Worm (Caenorhabditis elegans) whole organism, young adult: ENCODE data around the gene srh-241.

Source experiments
- B0035.1 ChIP-seq: sonication (generic microtip); optimal IDR thresholded peaks from 2 replicates; lab custom pipeline; 2016; ENCODE audit warnings: missing genetic modification characterization, mild to moderate bottlenecking, missing compliant biosample characterization, missing genotype, missing genetic modification reagents
- K11D2.4 ChIP-seq: fragments of 200-800 bp; sonication (Bioruptor generic); IDR thresholded peaks from 2 replicates; pipeline ENCODE4 v1.3.6; 2022; ENCODE audit warnings: missing genetic modification reagents, missing genetic modification characterization, missing compliant biosample characterization
- Y53F4B.3 ChIP-seq: fragments of 200-800 bp; sonication (Bioruptor generic); IDR thresholded peaks from 2 replicates; pipeline ENCODE4 v1.3.6; 2022; ENCODE audit warnings: missing genetic modification reagents, missing genetic modification characterization, missing compliant biosample characterization
- akir-1 ChIP-seq: fragments of 200-800 bp; sonication (Bioruptor generic); optimal IDR thresholded peaks from 2 replicates; lab custom pipeline; 2018; ENCODE audit warnings: mild to moderate bottlenecking, missing genetic modification characterization, moderate library complexity, missing compliant biosample characterization
- efl-1 ChIP-seq: fragments of 150-350 bp; optimal IDR thresholded peaks from 2 replicates; lab custom pipeline; 2014; ENCODE audit warnings: missing biosample characterization, missing genetic modification reagents, missing genetic modification characterization
- him-1 ChIP-seq: sonication (generic microtip); optimal IDR thresholded peaks from 2 replicates; lab custom pipeline; 2016; ENCODE audit warnings: missing genotype, missing genetic modification reagents, missing genetic modification characterization, missing compliant biosample characterization
- madf-6 ChIP-seq: fragments of 200-800 bp; sonication (Bioruptor generic); IDR thresholded peaks from 2 replicates; pipeline ENCODE4 v1.3.6; 2022; ENCODE audit warnings: missing genetic modification reagents, missing genetic modification characterization, missing compliant biosample characterization
- ztf-26 ChIP-seq: sonication (generic microtip); optimal IDR thresholded peaks from 2 replicates; lab custom pipeline; 2017; ENCODE audit warnings: missing genetic modification characterization, missing compliant biosample characterization

DNA sequence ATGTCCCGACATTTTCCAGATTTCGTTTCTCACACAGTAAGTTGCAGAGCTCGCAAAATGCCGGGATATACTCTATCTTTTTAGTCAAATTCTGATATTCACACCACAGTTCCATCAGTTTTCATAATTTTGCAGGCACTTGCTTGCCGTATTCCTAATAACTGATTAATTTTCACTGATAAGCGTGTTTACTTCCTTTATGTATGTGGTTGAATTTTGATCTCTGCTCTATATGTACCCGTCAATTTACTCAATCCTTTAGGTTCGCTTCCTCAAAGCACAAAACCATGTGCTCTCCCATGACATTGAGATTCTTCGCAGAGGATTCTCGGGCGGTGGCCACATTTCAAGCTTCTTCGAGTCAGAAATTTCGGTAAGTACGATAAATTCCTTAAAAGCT is 12.2 kb upstream of the srh-241 start:
- TF ChIP-seq K11D2.4 (GFP tag; lab: Robert Waterston, UW) (no peak), madf-6 (GFP tag; lab: Robert Waterston, UW) (no peak), B0035.1 (tag; lab: Kevin White, UChicago) (no peak), efl-1 (GFP tag; lab: Kevin White, UChicago) (no peak), him-1 (tag; lab: Kevin White, UChicago) (no peak), akir-1 (GFP tag; lab: Kevin White, UChicago) (no peak), ztf-26 (tag; lab: Kevin White, UChicago) (no peak), Y53F4B.3 (no peak)
